Worm (Caenorhabditis elegans) whole organism, early embryonic: ENCODE data around the gene C28G1.2.

Experiments used
- hmbx-1 ChIP-seq: sonication (generic microtip); optimal IDR thresholded peaks from 2 replicates; lab custom pipeline; 2016; ENCODE audit warnings: mild to moderate bottlenecking, missing genetic modification characterization, missing compliant biosample characterization
- scrt-1 ChIP-seq: fragments of 200-800 bp; sonication (Bioruptor generic); IDR thresholded peaks from 2 replicates; pipeline ENCODE4 v1.3.6; 2022; ENCODE audit warnings: missing genetic modification characterization, missing compliant biosample characterization

DNA sequence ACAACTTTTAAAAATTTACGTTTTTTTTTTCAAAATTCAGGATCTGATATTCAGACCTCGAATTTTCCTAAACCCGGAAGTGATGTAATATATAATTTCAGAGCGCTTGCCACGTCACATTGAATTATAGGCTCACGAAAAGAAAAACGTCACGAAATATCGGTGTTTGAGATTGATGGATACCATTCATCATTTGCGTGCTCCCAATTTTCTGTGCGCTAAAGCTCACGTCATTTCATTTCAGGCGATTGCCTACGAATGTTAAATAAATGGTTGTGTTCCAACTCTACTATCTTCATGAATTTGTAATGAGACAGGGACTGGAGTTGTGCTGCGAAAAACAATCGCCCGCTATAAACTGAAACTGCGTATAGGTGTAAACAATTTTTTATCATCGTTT is 27.1 kb upstream of the C28G1.2 start:
- no peak for TF ChIP-seq scrt-1 (GFP tag; lab: Robert Waterston, UW)
- no peak for TF ChIP-seq hmbx-1 (tag; lab: Kevin White, UChicago)
